Worm (Caenorhabditis elegans) whole organism, mixed stage, embryonic: ENCODE measurements around the gene srw-1.

Experiments used
- M03D4.4 ChIP-seq: sonication (generic microtip); optimal IDR thresholded peaks from 2 replicates; lab custom pipeline; 2017; ENCODE audit warnings: mild to moderate bottlenecking, missing genetic modification characterization, missing compliant biosample characterization
- bed-3 ChIP-seq: fragments of 200-800 bp; sonication (Bioruptor generic); optimal IDR thresholded peaks from 3 replicates; lab custom pipeline; 2018; ENCODE audit warnings: mild to moderate bottlenecking, missing genetic modification characterization, moderate library complexity, missing compliant biosample characterization
- blmp-1 ChIP-seq: fragments of 150-350 bp; optimal IDR thresholded peaks from 2 replicates; lab custom pipeline; 2014; ENCODE audit warnings: missing biosample characterization, missing genetic modification characterization
- ceh-39 ChIP-seq: fragments of 150-350 bp; optimal IDR thresholded peaks from 2 replicates; lab custom pipeline; 2014; ENCODE audit warnings: missing biosample characterization, missing genetic modification characterization
- ceh-43 ChIP-seq: fragments of 200-800 bp; sonication (Bioruptor generic); optimal IDR thresholded peaks from 2 replicates; lab custom pipeline; 2018; ENCODE audit warnings: mild to moderate bottlenecking, missing genetic modification characterization, moderate library complexity, missing compliant biosample characterization
- ceh-83 ChIP-seq: fragments of 200-800 bp; sonication (Bioruptor generic); optimal IDR thresholded peaks from 2 replicates; lab custom pipeline; 2018; ENCODE audit warnings: mild to moderate bottlenecking, missing genetic modification characterization, missing compliant biosample characterization
- ces-1 ChIP-seq: fragments of 150-350 bp; optimal IDR thresholded peaks from 2 replicates; lab custom pipeline; 2014; ENCODE audit warnings: missing biosample characterization, missing genetic modification reagents, missing genetic modification characterization
- cnd-1 ChIP-seq: fragments of 200-800 bp; sonication (Bioruptor generic); optimal IDR thresholded peaks from 2 replicates; lab custom pipeline; 2018; ENCODE audit warnings: mild to moderate bottlenecking, missing genetic modification characterization, missing compliant biosample characterization
- drap-1 ChIP-seq: fragments of 200-800 bp; sonication (Bioruptor generic); optimal IDR thresholded peaks from 3 replicates; lab custom pipeline; 2018; ENCODE audit warnings: mild to moderate bottlenecking, missing genetic modification characterization, missing compliant biosample characterization
- elt-1 ChIP-seq: sonication (generic microtip); optimal IDR thresholded peaks from 2 replicates; lab custom pipeline; 2017; ENCODE audit warnings: missing genetic modification characterization, mild to moderate bottlenecking, missing compliant biosample characterization, antibody characterized with exemption, moderate library complexity, borderline replicate concordance; ENCODE audit not compliant: insufficient read depth
- elt-3 ChIP-seq: fragments of 150-350 bp; optimal IDR thresholded peaks from 2 replicates; lab custom pipeline; 2014; ENCODE audit warnings: missing biosample characterization, missing genetic modification characterization
- ham-2 ChIP-seq: fragments of 200-800 bp; sonication (Bioruptor generic); optimal IDR thresholded peaks from 2 replicates; lab custom pipeline; 2018; ENCODE audit warnings: mild to moderate bottlenecking, missing genetic modification characterization, missing compliant biosample characterization
- hlh-1 ChIP-seq: fragments of 150-350 bp; optimal IDR thresholded peaks from 2 replicates; lab custom pipeline; 2014; ENCODE audit warnings: missing biosample characterization, missing genetic modification reagents, missing genetic modification characterization
- lin-13 ChIP-seq: fragments of 150-350 bp; optimal IDR thresholded peaks from 2 replicates; lab custom pipeline; 2014; ENCODE audit warnings: missing biosample characterization, missing genetic modification characterization
- lin-32 ChIP-seq: fragments of 200-800 bp; sonication (Bioruptor generic); optimal IDR thresholded peaks from 2 replicates; lab custom pipeline; 2018; ENCODE audit warnings: mild to moderate bottlenecking, missing genetic modification characterization, missing compliant biosample characterization
- lsy-2 ChIP-seq: fragments of 150-350 bp; optimal IDR thresholded peaks from 2 replicates; lab custom pipeline; 2014; ENCODE audit warnings: missing biosample characterization, missing genetic modification characterization
- mab-5 ChIP-seq: fragments of 150-350 bp; optimal IDR thresholded peaks from 2 replicates; lab custom pipeline; 2014; ENCODE audit warnings: missing biosample characterization, missing genetic modification characterization
- mep-1 ChIP-seq: fragments of 150-350 bp; optimal IDR thresholded peaks from 2 replicates; lab custom pipeline; 2017; ENCODE audit warnings: missing biosample characterization, missing genetic modification reagents, missing genetic modification characterization, inconsistent platforms
- nhr-12 ChIP-seq: fragments of 150-350 bp; optimal IDR thresholded peaks from 2 replicates; lab custom pipeline; 2014; ENCODE audit warnings: missing biosample characterization, missing genetic modification characterization
- nhr-2 ChIP-seq: fragments of 150-350 bp; optimal IDR thresholded peaks from 2 replicates; lab custom pipeline; 2014; ENCODE audit warnings: missing biosample characterization, missing genetic modification characterization
- nhr-237 ChIP-seq: fragments of 150-350 bp; optimal IDR thresholded peaks from 2 replicates; lab custom pipeline; 2014; ENCODE audit warnings: missing biosample characterization, missing genetic modification characterization
- nhr-28 ChIP-seq: fragments of 150-350 bp; optimal IDR thresholded peaks from 2 replicates; lab custom pipeline; 2014; ENCODE audit warnings: missing biosample characterization, missing genetic modification characterization
- nhr-76 ChIP-seq: sonication (generic microtip); optimal IDR thresholded peaks from 2 replicates; lab custom pipeline; 2017; ENCODE audit warnings: missing biosample characterization, missing genetic modification characterization
- pha-4 ChIP-seq: fragments of 150-350 bp; optimal IDR thresholded peaks from 2 replicates; lab custom pipeline; 2018; ENCODE audit warnings: missing biosample characterization, missing genetic modification reagents, missing genetic modification characterization
- sem-2 ChIP-seq: fragments of 200-800 bp; sonication (Bioruptor generic); optimal IDR thresholded peaks from 2 replicates; lab custom pipeline; 2018; ENCODE audit warnings: mild to moderate bottlenecking, missing genetic modification characterization, missing compliant biosample characterization
- snpc-4 ChIP-seq: fragments of 150-350 bp; optimal IDR thresholded peaks from 2 replicates; lab custom pipeline; 2014; ENCODE audit warnings: missing biosample characterization, missing genetic modification characterization
- sptf-1 ChIP-seq: sonication (generic microtip); optimal IDR thresholded peaks from 2 replicates; lab custom pipeline; 2017; ENCODE audit warnings: mild to moderate bottlenecking, missing genetic modification characterization, moderate library complexity, missing compliant biosample characterization
- tbx-8 ChIP-seq: fragments of 200-800 bp; sonication (Bioruptor generic); optimal IDR thresholded peaks from 2 replicates; lab custom pipeline; 2018; ENCODE audit warnings: mild to moderate bottlenecking, missing genetic modification characterization, moderate library complexity, missing compliant biosample characterization
- unc-120 ChIP-seq: sonication (generic microtip); optimal IDR thresholded peaks from 2 replicates; lab custom pipeline; 2017; ENCODE audit warnings: missing genetic modification characterization, missing compliant biosample characterization; ENCODE audit not compliant: poor library complexity, severe bottlenecking
- unc-39 ChIP-seq: fragments of 150-350 bp; optimal IDR thresholded peaks from 2 replicates; lab custom pipeline; 2014; ENCODE audit warnings: missing biosample characterization, missing genetic modification characterization
- ztf-11 ChIP-seq: fragments of 150-350 bp; optimal IDR thresholded peaks from 2 replicates; lab custom pipeline; 2014; ENCODE audit warnings: missing biosample characterization, missing genetic modification characterization

Gene srw-1

DNA sequence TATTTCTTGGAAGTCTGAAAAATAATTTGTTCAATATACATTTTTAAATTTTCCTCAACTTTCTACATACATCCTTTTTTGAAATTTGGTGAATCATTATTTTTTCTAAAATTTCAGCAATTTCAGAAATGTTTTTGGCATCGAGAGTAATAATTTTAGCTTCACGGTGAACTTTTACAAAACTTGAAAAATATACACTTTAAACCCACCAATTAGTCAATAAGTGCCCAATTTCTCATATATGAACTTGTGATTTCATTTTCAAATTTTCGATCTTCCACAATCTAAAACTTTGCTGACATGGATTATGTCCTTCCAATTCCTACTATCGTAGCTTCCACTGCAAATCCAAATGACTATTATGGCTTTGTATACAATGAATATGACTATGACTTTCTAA, 25.6 kb downstream of the srw-1 start, which contains the start of gene srw-24:
Gene srw-24, plus strand, starts transcription at position 301 of the 400 bp plus-strand sequence.
- TF ChIP-seq nhr-76 (tag; lab: Kevin White, UChicago) (no peak), ceh-43 (GFP tag; lab: Kevin White, UChicago) (no peak), mep-1 (tag; lab: Kevin White, UChicago) (no peak), blmp-1 (tag; lab: Kevin White, UChicago) (no peak), snpc-4 (no peak), lin-13 (tag; lab: Kevin White, UChicago) (no peak), drap-1 (no peak), ces-1 (GFP tag; lab: Kevin White, UChicago) (no peak), cnd-1 (tag; lab: Kevin White, UChicago) (no peak), nhr-12 (tag; lab: Kevin White, UChicago) (no peak), nhr-28 (no peak), sem-2 (no peak), ztf-11 (tag; lab: Kevin White, UChicago) (no peak), M03D4.4 (tag; lab: Kevin White, UChicago) (no peak), nhr-2 (tag; lab: Kevin White, UChicago) (no peak), elt-3 (tag; lab: Kevin White, UChicago) (no peak), bed-3 (GFP tag; lab: Kevin White, UChicago) (no peak), ceh-83 (no peak), elt-1 (tag; lab: Kevin White, UChicago) (no peak), unc-39 (no peak)

DNA sequence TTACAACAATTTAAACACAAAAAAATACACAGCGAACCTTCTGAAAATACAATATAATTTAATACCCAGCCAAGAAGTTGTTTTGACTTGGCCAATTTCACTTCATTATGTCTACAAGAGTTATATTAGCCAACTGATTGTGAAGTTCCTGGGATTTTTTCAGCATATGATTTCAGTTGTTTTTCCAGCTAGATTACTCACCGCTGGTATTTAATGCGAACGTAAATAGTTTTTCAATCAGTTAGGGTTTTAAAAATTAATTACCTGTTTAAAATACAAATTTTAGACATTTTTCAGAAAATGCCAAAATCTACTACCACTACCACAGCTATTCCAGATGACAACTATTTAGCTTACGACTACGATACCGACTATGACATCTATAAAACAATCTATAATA, 27.6 kb downstream of the srw-1 start, which contains the start of gene srw-14:
Gene srw-14, plus strand, starts transcription at position 301 of the 400 bp plus-strand sequence.
- TF ChIP-seq ham-2 (GFP tag; lab: Kevin White, UChicago): no peak
- no peak for TF ChIP-seq nhr-2 (tag; lab: Kevin White, UChicago)
- no peak for TF ChIP-seq nhr-28
- no peak for TF ChIP-seq ceh-39 (tag; lab: Kevin White, UChicago)
- TF ChIP-seq lin-32 (GFP tag; lab: Kevin White, UChicago): no peak
- TF ChIP-seq nhr-12 (tag; lab: Kevin White, UChicago): no peak
- TF ChIP-seq elt-3 (tag; lab: Kevin White, UChicago): no peak
- no peak for TF ChIP-seq sptf-1 (tag; lab: Kevin White, UChicago)
- no peak for TF ChIP-seq M03D4.4 (tag; lab: Kevin White, UChicago)
- TF ChIP-seq nhr-237 (tag; lab: Kevin White, UChicago): no peak
- no peak for TF ChIP-seq mep-1 (tag; lab: Kevin White, UChicago)

DNA sequence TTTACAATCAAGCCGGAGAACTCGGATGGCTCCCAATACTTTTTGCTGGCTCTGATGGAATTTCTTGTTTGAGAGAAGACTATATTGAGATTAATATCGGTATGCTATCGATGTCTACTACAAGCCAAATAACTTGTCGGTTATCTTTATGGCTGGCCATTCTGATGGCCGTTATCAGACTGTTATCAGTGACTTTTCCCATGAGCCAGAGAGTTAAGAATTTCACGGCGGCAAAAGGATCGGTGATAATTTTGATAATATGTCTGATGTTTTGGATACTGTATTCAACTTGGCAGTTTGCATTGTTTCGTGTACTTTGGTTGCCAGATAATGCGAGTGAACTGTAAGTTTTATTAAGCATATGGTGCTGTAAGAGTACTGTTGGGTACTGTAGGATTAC, 28.2 kb downstream of the srw-1 start:
- TF ChIP-seq nhr-2 (tag; lab: Kevin White, UChicago) (no peak), lin-13 (tag; lab: Kevin White, UChicago) (no peak)

DNA sequence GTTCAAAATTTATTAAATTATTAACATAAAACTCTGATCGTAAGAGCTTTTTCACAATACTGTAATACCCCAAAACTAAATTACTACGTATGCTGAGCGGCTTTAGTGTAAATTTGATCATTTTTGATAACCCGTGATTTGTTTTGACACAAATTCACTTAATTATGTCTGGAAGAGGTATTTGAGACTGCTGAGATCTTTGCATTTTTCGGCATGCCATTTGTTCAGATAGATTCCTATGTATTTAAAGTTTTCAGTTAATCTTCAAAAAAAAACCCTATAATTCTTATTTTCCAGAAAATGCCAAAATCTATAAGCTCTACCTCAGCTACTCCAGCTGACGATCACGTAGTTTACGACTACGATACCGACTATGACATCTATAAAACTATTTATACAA, 32.2 kb downstream of the srw-1 start, which contains the start of gene srw-15:
Gene srw-15, plus strand, starts transcription at position 301 of the 400 bp plus-strand sequence.
- no peak for TF ChIP-seq lin-13 (tag; lab: Kevin White, UChicago)
- no peak for TF ChIP-seq ztf-11 (tag; lab: Kevin White, UChicago)
- TF ChIP-seq nhr-76 (tag; lab: Kevin White, UChicago): no peak
- no peak for TF ChIP-seq drap-1
- TF ChIP-seq mab-5 (tag; lab: Kevin White, UChicago): no peak
- no peak for TF ChIP-seq ceh-43 (GFP tag; lab: Kevin White, UChicago)
- no peak for TF ChIP-seq sptf-1 (tag; lab: Kevin White, UChicago)
- no peak for TF ChIP-seq unc-120 (tag; lab: Kevin White, UChicago)

DNA sequence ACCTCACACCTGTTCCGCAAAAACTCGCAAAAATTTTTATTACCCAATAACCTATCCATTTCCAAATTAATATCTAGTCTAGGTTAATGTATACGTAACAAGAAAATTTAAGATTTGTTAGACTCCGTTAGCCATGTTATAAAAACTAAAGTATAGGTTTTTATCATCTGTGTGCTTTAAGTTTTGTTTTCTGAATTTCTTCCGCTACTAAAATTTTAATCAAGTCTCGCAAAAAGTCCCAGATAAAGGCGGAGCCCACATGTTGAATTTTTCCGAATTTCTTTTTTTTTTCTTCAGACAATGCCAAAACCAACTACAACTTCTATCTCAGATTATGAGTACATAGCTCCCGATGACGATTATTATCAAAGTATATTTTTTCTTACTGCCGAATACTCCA, 34.1 kb downstream of the srw-1 start, which contains the start of gene srw-13:
Gene srw-13, plus strand, starts transcription at position 301 of the 400 bp plus-strand sequence.
- no peak for TF ChIP-seq lin-32 (GFP tag; lab: Kevin White, UChicago)
- TF ChIP-seq ceh-83: no peak
- TF ChIP-seq elt-3 (tag; lab: Kevin White, UChicago): no peak
- no peak for TF ChIP-seq cnd-1 (tag; lab: Kevin White, UChicago)
- TF ChIP-seq ceh-43 (GFP tag; lab: Kevin White, UChicago): no peak
- no peak for TF ChIP-seq mep-1 (tag; lab: Kevin White, UChicago)
- TF ChIP-seq nhr-76 (tag; lab: Kevin White, UChicago): no peak
- no peak for TF ChIP-seq nhr-12 (tag; lab: Kevin White, UChicago)
- TF ChIP-seq sem-2: no peak
- no peak for TF ChIP-seq ztf-11 (tag; lab: Kevin White, UChicago)
- no peak for TF ChIP-seq blmp-1 (tag; lab: Kevin White, UChicago)
- no peak for TF ChIP-seq tbx-8 (GFP tag; lab: Kevin White, UChicago)
- no peak for TF ChIP-seq hlh-1
- TF ChIP-seq sptf-1 (tag; lab: Kevin White, UChicago): no peak
- no peak for TF ChIP-seq lsy-2 (tag; lab: Kevin White, UChicago)
- no peak for TF ChIP-seq bed-3 (GFP tag; lab: Kevin White, UChicago)
- no peak for TF ChIP-seq pha-4
- TF ChIP-seq ces-1 (GFP tag; lab: Kevin White, UChicago): no peak
- TF ChIP-seq nhr-2 (tag; lab: Kevin White, UChicago): no peak
